Fruit fly (Drosophila melanogaster) whole organism, embryonic: ENCODE results near the gene CG13239.
A peak's percentile ranks its signal among the peaks of the same experiment; 100 is the strongest.

ENCODE experiments used
- Abd-B ChIP-seq: fragments of 200-800 bp; sonication (Bioruptor generic); optimal IDR thresholded peaks from 2 replicates; lab custom pipeline; 2018; ENCODE audit warnings: missing biosample characterization, mild to moderate bottlenecking, missing genetic modification characterization, moderate library complexity
- Adf1 ChIP-seq: fragments of 200-800 bp; sonication (Bioruptor generic); IDR thresholded peaks from 2 replicates; pipeline ENCODE4 v1.3.6; 2022; ENCODE audit warnings: missing biosample characterization, missing genetic modification characterization
- Atf3 ChIP-seq: fragments of 200-800 bp; sonication (Bioruptor generic); optimal IDR thresholded peaks from 3 replicates; lab custom pipeline; 2016; ENCODE audit warnings: missing biosample characterization, missing genetic modification characterization
- B-H2 ChIP-seq: fragments of 200-800 bp; sonication (Bioruptor generic); optimal IDR thresholded peaks from 2 replicates; lab custom pipeline; 2018; ENCODE audit warnings: missing biosample characterization, mild to moderate bottlenecking, missing genetic modification characterization
- CG10959 ChIP-seq: fragments of 200-800 bp; sonication (Bioruptor generic); IDR thresholded peaks from 2 replicates; pipeline ENCODE4 v1.3.6; 2022; ENCODE audit warnings: missing biosample characterization, missing genetic modification characterization
- CG13123 ChIP-seq: fragments of 200-800 bp; sonication (Bioruptor generic); optimal IDR thresholded peaks from 2 replicates; lab custom pipeline; 2016; ENCODE audit warnings: missing biosample characterization, missing genetic modification characterization
- CG13624 ChIP-seq: fragments of 200-800 bp; sonication (Bioruptor generic); optimal IDR thresholded peaks from 2 replicates; lab custom pipeline; 2016; ENCODE audit warnings: missing biosample characterization, missing genetic modification characterization
- CG14014 ChIP-seq: fragments of 200-800 bp; sonication (Bioruptor generic); IDR thresholded peaks from 2 replicates; pipeline ENCODE4 v1.3.6; 2022; ENCODE audit warnings: missing biosample characterization, missing genetic modification characterization
- CG15011 ChIP-seq: fragments of 200-800 bp; sonication (Bioruptor generic); optimal IDR thresholded peaks from 3 replicates; lab custom pipeline; 2018; ENCODE audit warnings: missing biosample characterization, mild to moderate bottlenecking, missing genetic modification characterization
- CG15696 ChIP-seq: fragments of 200-800 bp; sonication (Bioruptor generic); optimal IDR thresholded peaks from 2 replicates; lab custom pipeline; 2019; ENCODE audit warnings: missing biosample characterization, mild to moderate bottlenecking, missing genetic modification characterization, moderate library complexity
- CG17328 ChIP-seq: fragments of 200-800 bp; sonication (Bioruptor generic); IDR thresholded peaks from 2 replicates; pipeline ENCODE4 v1.3.6; 2022; ENCODE audit warnings: missing biosample characterization, missing genetic modification characterization
- CG17612 ChIP-seq: fragments of 200-800 bp; sonication (Bioruptor generic); IDR thresholded peaks from 2 replicates; pipeline ENCODE4 v1.3.6; 2022; ENCODE audit warnings: missing biosample characterization, missing genetic modification characterization
- CG33557 ChIP-seq: fragments of 200-800 bp; sonication (Bioruptor generic); optimal IDR thresholded peaks from 2 replicates; lab custom pipeline; 2019; ENCODE audit warnings: missing biosample characterization, mild to moderate bottlenecking, missing genetic modification characterization, moderate library complexity
- CG3847 ChIP-seq: fragments of 200-800 bp; sonication (Bioruptor generic); IDR thresholded peaks from 2 replicates; pipeline ENCODE4 v1.3.6; 2022; ENCODE audit warnings: missing biosample characterization, missing genetic modification characterization
- CG5953 ChIP-seq: fragments of 200-800 bp; sonication (Bioruptor generic); IDR thresholded peaks from 2 replicates; pipeline ENCODE4 v1.3.6; 2022; ENCODE audit warnings: missing biosample characterization, missing genetic modification characterization
- CG6254 ChIP-seq: fragments of 200-800 bp; sonication (Bioruptor generic); optimal IDR thresholded peaks from 3 replicates; lab custom pipeline; 2017; ENCODE audit warnings: mild to moderate bottlenecking, missing biosample characterization, missing genetic modification reagents, missing genetic modification characterization
- CG7745 ChIP-seq: fragments of 200-800 bp; sonication (Bioruptor generic); optimal IDR thresholded peaks from 2 replicates; lab custom pipeline; 2018; ENCODE audit warnings: missing biosample characterization, mild to moderate bottlenecking, missing genetic modification characterization, moderate library complexity
- CG7786 ChIP-seq: fragments of 200-800 bp; sonication (Bioruptor generic); optimal IDR thresholded peaks from 2 replicates; lab custom pipeline; 2016; ENCODE audit warnings: missing biosample characterization, missing genetic modification characterization
- CG7839 ChIP-seq: fragments of 200-800 bp; sonication (Bioruptor generic); optimal IDR thresholded peaks from 3 replicates; lab custom pipeline; 2018; ENCODE audit warnings: missing biosample characterization, mild to moderate bottlenecking, missing genetic modification characterization, moderate library complexity
- CG7928 ChIP-seq: fragments of 200-800 bp; sonication (Bioruptor generic); optimal IDR thresholded peaks from 2 replicates; lab custom pipeline; 2017; ENCODE audit warnings: missing biosample characterization, mild to moderate bottlenecking, missing genetic modification characterization
- Chrac-16 ChIP-seq: fragments of 200-800 bp; sonication (Bioruptor generic); optimal IDR thresholded peaks from 3 replicates; lab custom pipeline; 2016; ENCODE audit warnings: missing biosample characterization, missing genetic modification characterization
- D ChIP-seq, 2 experiments: fragments of 200-800 bp in 1 of 2; fragments of >200 bp in 1 of 2; sonication (Bioruptor generic) in 1 of 2; optimal IDR thresholded peaks; 2 replicates in 1 of 2; 3 replicates in 1 of 2; lab custom pipeline; 2017; ENCODE audit warnings: mild to moderate bottlenecking in 1 of 2, missing biosample characterization in 1 of 2, missing genetic modification characterization in 1 of 2, missing genetic modification reagents in 1 of 2
- Dip2 ChIP-seq: fragments of 200-800 bp; sonication (Bioruptor generic); IDR thresholded peaks from 2 replicates; pipeline ENCODE4 v1.3.6; 2022; ENCODE audit warnings: missing biosample characterization, missing genetic modification characterization
- HLH3B ChIP-seq: fragments of 200-800 bp; sonication (Bioruptor generic); IDR thresholded peaks from 2 replicates; pipeline ENCODE4 v1.3.6; 2022; ENCODE audit warnings: missing biosample characterization, missing genetic modification characterization
- Hey ChIP-seq: fragments of 200-800 bp; sonication (Bioruptor generic); optimal IDR thresholded peaks from 3 replicates; lab custom pipeline; 2018; ENCODE audit warnings: missing biosample characterization, mild to moderate bottlenecking, missing genetic modification characterization
- Hr51 ChIP-seq, 2 experiments: fragments of 200-800 bp; sonication (Bioruptor generic); optimal IDR thresholded peaks; 2 replicates in 1 of 2; 3 replicates in 1 of 2; lab custom pipeline; 2016 to 2018; ENCODE audit warnings: missing biosample characterization in 2 of 2, missing genetic modification characterization in 2 of 2, mild to moderate bottlenecking in 1 of 2, moderate library complexity in 1 of 2
- Hsf ChIP-seq: fragments of 200-800 bp; sonication (Bioruptor generic); optimal IDR thresholded peaks from 3 replicates; lab custom pipeline; 2016; ENCODE audit warnings: missing biosample characterization, missing genetic modification characterization
- Lim3 ChIP-seq: fragments of 200-800 bp; sonication (Bioruptor generic); IDR thresholded peaks from 2 replicates; pipeline ENCODE4 v1.3.6; 2022; ENCODE audit warnings: missing biosample characterization, missing genetic modification characterization
- Sin3A ChIP-seq: fragments of >200 bp; optimal IDR thresholded peaks from 2 replicates; lab custom pipeline; 2018
- Xbp1 ChIP-seq: fragments of 200-800 bp; sonication (Bioruptor generic); optimal IDR thresholded peaks from 3 replicates; lab custom pipeline; 2016; ENCODE audit warnings: missing biosample characterization, mild to moderate bottlenecking, missing genetic modification characterization
- al ChIP-seq: fragments of 200-800 bp; sonication (Bioruptor generic); IDR thresholded peaks from 2 replicates; pipeline ENCODE4 v1.3.6; 2022; ENCODE audit warnings: missing biosample characterization, missing genetic modification characterization
- ash1 ChIP-seq: fragments of 200-800 bp; sonication (Bioruptor generic); optimal IDR thresholded peaks from 2 replicates; lab custom pipeline; 2018; ENCODE audit warnings: missing biosample characterization, mild to moderate bottlenecking, missing genetic modification characterization
- btn ChIP-seq: fragments of 200-800 bp; sonication (Bioruptor generic); optimal IDR thresholded peaks from 2 replicates; lab custom pipeline; 2016; ENCODE audit warnings: missing biosample characterization, missing genetic modification characterization
- croc ChIP-seq: fragments of 200-800 bp; sonication (Bioruptor generic); conservative IDR thresholded peaks from 3 replicates; pipeline ENCODE4 v1.3.6; 2022; ENCODE audit warnings: missing biosample characterization, missing genetic modification characterization
- dati ChIP-seq: fragments of 200-800 bp; sonication (Bioruptor generic); IDR thresholded peaks from 2 replicates; pipeline ENCODE4 v1.3.6; 2022; ENCODE audit warnings: missing biosample characterization, missing genetic modification characterization
- dpn ChIP-seq, 2 experiments: fragments of 200-800 bp; sonication (Bioruptor generic); optimal IDR thresholded peaks; 3 replicates each; lab custom pipeline; 2016; ENCODE audit warnings: missing biosample characterization in 2 of 2, missing genetic modification characterization in 2 of 2
- eve ChIP-seq, 2 experiments: fragments of >200 bp; optimal IDR thresholded peaks; 2 replicates each; lab custom pipeline; 2017; ENCODE audit warnings: missing biosample characterization in 2 of 2, missing genetic modification characterization in 2 of 2
- eyg ChIP-seq: fragments of 200-800 bp; sonication (Bioruptor generic); optimal IDR thresholded peaks from 3 replicates; lab custom pipeline; 2016; ENCODE audit warnings: missing biosample characterization, missing genetic modification characterization
- grau ChIP-seq: fragments of 200-800 bp; optimal IDR thresholded peaks from 3 replicates; lab custom pipeline; 2019; ENCODE audit warnings: missing biosample characterization, mild to moderate bottlenecking, missing genetic modification characterization, moderate library complexity
- gt ChIP-seq: fragments of 200-800 bp; sonication (Bioruptor generic); IDR thresholded peaks from 2 replicates; pipeline ENCODE4 v1.3.6; 2022; ENCODE audit warnings: missing biosample characterization, missing genetic modification characterization
- lov ChIP-seq, 2 experiments: fragments of 200-800 bp in 1 of 2; fragments of >200 bp in 1 of 2; sonication (Bioruptor generic) in 1 of 2; IDR thresholded peaks in 1 of 2; optimal IDR thresholded peaks in 1 of 2; 2 replicates in 1 of 2; 3 replicates in 1 of 2; pipeline versions ENCODE4 v1.3.6 to Lab custom; 2017 to 2022; ENCODE audit warnings: missing biosample characterization in 1 of 2, missing genetic modification characterization in 1 of 2
- org-1 ChIP-seq: fragments of 200-800 bp; sonication (Bioruptor generic); optimal IDR thresholded peaks from 2 replicates; lab custom pipeline; 2017; ENCODE audit warnings: missing biosample characterization, missing genetic modification characterization
- sc ChIP-seq, 3 experiments: fragments of >200 bp in 2 of 3; fragments of 200-800 bp in 1 of 3; sonication (Bioruptor generic) in 1 of 3; optimal IDR thresholded peaks; 2 replicates in 2 of 3; 3 replicates in 1 of 3; lab custom pipeline; 2017; ENCODE audit warnings: mild to moderate bottlenecking in 1 of 3, missing biosample characterization in 1 of 3, missing genetic modification characterization in 1 of 3, missing genetic modification reagents in 1 of 3
- ssp ChIP-seq: fragments of 200-800 bp; sonication (Bioruptor generic); IDR thresholded peaks from 2 replicates; pipeline ENCODE4 v1.3.6; 2022; ENCODE audit warnings: missing biosample characterization, missing genetic modification characterization
- tll ChIP-seq, 2 experiments: fragments of 200-800 bp in 1 of 2; fragments of >200 bp in 1 of 2; sonication (Bioruptor generic) in 1 of 2; optimal IDR thresholded peaks; 2 replicates each; lab custom pipeline; 2017 to 2019; ENCODE audit warnings: missing biosample characterization in 2 of 2, missing genetic modification characterization in 2 of 2, mild to moderate bottlenecking in 1 of 2, moderate library complexity in 1 of 2
- usp ChIP-seq: fragments of >200 bp; optimal IDR thresholded peaks from 2 replicates; lab custom pipeline; 2017; ENCODE audit warnings: missing biosample characterization, missing genetic modification characterization
- zen ChIP-seq: fragments of 200-800 bp; sonication (Bioruptor generic); optimal IDR thresholded peaks from 3 replicates; lab custom pipeline; 2018; ENCODE audit warnings: missing biosample characterization, mild to moderate bottlenecking, missing genetic modification characterization, moderate library complexity
- zfh1 ChIP-seq: fragments of 200-800 bp; sonication (Bioruptor generic); IDR thresholded peaks from 3 replicates; pipeline ENCODE4 v1.3.6; 2022; ENCODE audit warnings: missing biosample characterization, missing genetic modification characterization

The CG13239 gene

DNA sequence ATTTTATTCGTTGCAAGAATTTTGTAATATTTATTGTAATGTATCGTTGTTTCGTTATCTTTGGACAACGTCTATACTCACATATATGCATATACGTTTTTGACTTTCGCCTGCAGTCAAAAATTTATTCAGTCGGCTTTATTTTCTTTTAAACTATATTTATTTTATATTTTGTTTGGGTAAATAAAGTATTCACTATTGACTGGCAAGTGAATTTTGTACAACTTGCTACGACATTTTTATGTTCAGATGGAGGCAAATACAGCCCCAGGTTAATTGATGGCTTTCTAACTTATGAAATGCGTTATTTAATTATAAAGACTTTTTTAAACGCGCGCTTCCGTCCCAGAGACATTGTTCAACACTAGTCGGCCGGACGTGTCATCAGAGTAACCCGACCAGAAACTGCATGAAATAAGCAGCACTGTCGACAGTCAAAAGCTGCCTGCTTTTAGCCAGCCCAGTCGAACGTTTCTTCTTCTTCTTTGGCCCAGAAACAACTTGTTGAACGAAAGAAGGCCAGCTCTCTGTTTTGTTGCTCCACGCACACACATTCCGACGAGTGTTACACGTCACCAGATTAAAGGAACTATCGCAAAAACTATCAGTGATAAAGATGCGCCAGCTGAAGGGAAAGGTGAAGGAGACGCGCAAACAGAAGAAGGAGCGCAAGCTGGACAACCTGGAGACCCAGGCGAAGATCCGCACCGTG, 2.9 kb downstream of the CG13239 start, which contains the start of gene CG33169 (continued):
- TF ChIP-seq Adf1 (GFP tag; lab: Robert Waterston, UW) (peak; percentile 74), grau (peak; percentile 70), CG17612 (peak; percentile 88), CG6254 (GFP tag; lab: Kevin White, UChicago) (no peak), zfh1 (GFP tag; lab: Robert Waterston, UW) (peak; percentile 89), Sin3A (peak; percentile 53), org-1 (GFP tag; lab: Kevin White, UChicago) (peak; percentile 55), ssp (GFP tag; lab: Robert Waterston, UW) (peak; percentile 76), tll (GFP tag; optimal IDR thresholded peaks at IDR 0.05; lab: Kevin White, UChicago) (peak in 1 of 2 experiments; percentile 16), CG10959 (GFP tag; lab: Robert Waterston, UW) (peak; percentile 56), Hsf (GFP tag; lab: Kevin White, UChicago) (peak; percentile 87), CG33557 (peak; percentile 47), eve (GFP tag; optimal IDR thresholded peaks at IDR 0.05; lab: Kevin White, UChicago) (no peak), Dip2 (GFP tag; lab: Robert Waterston, UW) (no peak), Chrac-16 (GFP tag; lab: Kevin White, UChicago) (peak; percentile 71), dati (peak; percentile 46; the same call in 1 of the 2 replicates), CG13123 (peak; percentile 60), croc (GFP tag; lab: Robert Waterston, UW) (peak; percentile 56; the same call in 2 of the 3 replicates), btn (GFP tag; lab: Kevin White, UChicago) (peak; percentile 66), Xbp1 (peak; percentile 94), HLH3B (GFP tag; lab: Robert Waterston, UW) (peak; percentile 65; the same call in 1 of the 2 replicates), lov (optimal IDR thresholded peaks at IDR 0.05; lab: Kevin White, UChicago) (no peak), lov (GFP tag; IDR thresholded peaks at IDR 0.05; lab: Robert Waterston, UW) (0 out of 3 replicates have a peak, but pooled peaks have one; percentile 71), CG5953 (peak; percentile 54; the same call in 1 of the 2 replicates), gt (GFP tag; lab: Robert Waterston, UW) (peak; percentile 59), ash1 (GFP tag; lab: Kevin White, UChicago) (peak; percentile 91), Abd-B (peak; percentile 77), CG3847 (GFP tag; lab: Robert Waterston, UW) (peak; percentile 96), CG15696 (tag; lab: Kevin White, UChicago) (peak; percentile 46), Hr51 (GFP tag; optimal IDR thresholded peaks at IDR 0.05; lab: Kevin White, UChicago) (peak in 1 of 2 experiments; percentile 90), zen (tag; lab: Kevin White, UChicago) (peak; percentile 80), D (optimal IDR thresholded peaks at IDR 0.05; lab: Kevin White, UChicago) (no peak), D (GFP tag; optimal IDR thresholded peaks at IDR 0.05; lab: Kevin White, UChicago) (no peak), Atf3 (peak; percentile 96), B-H2 (GFP tag; lab: Kevin White, UChicago) (peak; percentile 95), eyg (GFP tag; lab: Kevin White, UChicago) (peak; percentile 81), CG7786 (peak; percentile 90), Hey (peak; percentile 71), dpn (GFP tag; optimal IDR thresholded peaks at IDR 0.05; lab: Kevin White, UChicago) (peak; percentile 89 to 95), usp (no peak), al (GFP tag; lab: Robert Waterston, UW) (peak; percentile 90), CG17328 (GFP tag; lab: Robert Waterston, UW) (peak; percentile 80), Lim3 (0 out of 2 replicates have a peak, but pooled peaks have one; percentile 24), CG7839 (peak; percentile 77), CG7745 (tag; lab: Kevin White, UChicago) (no peak), CG13624 (GFP tag; lab: Kevin White, UChicago) (peak; percentile 92), sc (optimal IDR thresholded peaks at IDR 0.05; lab: Kevin White, UChicago) (no peak), sc (GFP tag; optimal IDR thresholded peaks at IDR 0.05; lab: Kevin White, UChicago) (peak; percentile 1), CG15011 (GFP tag; lab: Kevin White, UChicago) (peak; percentile 52), CG7928 (GFP tag; lab: Kevin White, UChicago) (peak; percentile 67), CG14014 (GFP tag; lab: Robert Waterston, UW) (peak; percentile 86)
